Fruit fly (Drosophila melanogaster): ENCODE results near the gene CG42709.

The CG42709 gene

dm6 chr3L:12828532-12828931 is 38.5 kb downstream of the CG42709 start (continued):
- TF ChIP-seq CG17829 (tag; optimal IDR thresholded peaks at IDR 0.05) (no peak), Ravus (GFP tag; IDR thresholded peaks at IDR 0.05) (no peak), Gug (GFP tag; IDR thresholded peaks at IDR 0.05) (no peak), CG9215 (GFP tag; IDR thresholded peaks at IDR 0.05) (no peak), CG10959 (GFP tag; IDR thresholded peaks at IDR 0.05) (no peak), lola (GFP tag; optimal IDR thresholded peaks at IDR 0.05) (no peak), CG3838 (GFP tag; optimal IDR thresholded peaks at IDR 0.05) (no peak), Atf-2 (GFP tag; optimal IDR thresholded peaks at IDR 0.05) (no peak), mam (GFP tag; optimal IDR thresholded peaks at IDR 0.05) (no peak), CG13296 (GFP tag; optimal IDR thresholded peaks at IDR 0.05) (no peak), CG7987 (GFP tag; optimal IDR thresholded peaks at IDR 0.05) (no peak), MTF-1 (GFP tag; optimal IDR thresholded peaks at IDR 0.05; ENCODE audit: borderline replicate concordance) (no peak), exex (tag; optimal IDR thresholded peaks at IDR 0.05) (peak; percentile 77), CG14050 (GFP tag; IDR thresholded peaks at IDR 0.05) (no peak), row (GFP tag; IDR thresholded peaks at IDR 0.05) (no peak), Dll (GFP tag; IDR thresholded peaks at IDR 0.05; ENCODE audit: partially characterized antibody) (no peak), Myb (GFP tag; optimal IDR thresholded peaks at IDR 0.05) (no peak), en (GFP tag; optimal IDR thresholded peaks at IDR 0.05) (no peak), dpn (GFP tag; optimal IDR thresholded peaks at IDR 0.05) (no peak), cwo (GFP tag; optimal IDR thresholded peaks at IDR 0.05) (peak; percentile 69), peb (GFP tag; IDR thresholded peaks at IDR 0.05) (no peak), sima (GFP tag; optimal IDR thresholded peaks at IDR 0.05) (no peak), lab (GFP tag; optimal IDR thresholded peaks at IDR 0.05) (no peak), Adf1 (GFP tag; IDR thresholded peaks at IDR 0.05) (no peak), sd (tag; optimal IDR thresholded peaks at IDR 0.05) (peak; percentile 94), Trl (optimal IDR thresholded peaks at IDR 0.05) (no peak), Trl (GFP tag; optimal IDR thresholded peaks at IDR 0.05) (no peak), unc-4 (GFP tag; IDR thresholded peaks at IDR 0.05; ENCODE audit: partially characterized antibody) (no peak), sens (GFP tag) (peak; percentile 71), CHES-1-like (GFP tag; optimal IDR thresholded peaks at IDR 0.05) (no peak), luna (GFP tag; optimal IDR thresholded peaks at IDR 0.05) (no peak), gro (GFP tag; optimal IDR thresholded peaks at IDR 0.05) (no peak), CG10366 (GFP tag; IDR thresholded peaks at IDR 0.05) (no peak)

dm6 chr3L:12830416-12830815 is 40.4 kb downstream of the CG42709 start:
- no peak for TF ChIP-seq CHES-1-like (GFP tag; optimal IDR thresholded peaks at IDR 0.05)
- TF ChIP-seq CG3407 (GFP tag; optimal IDR thresholded peaks at IDR 0.05) = no peak
- TF ChIP-seq TFAM (GFP tag; optimal IDR thresholded peaks at IDR 0.05) = no peak
- TF ChIP-seq CG12769 (tag; optimal IDR thresholded peaks at IDR 0.05) = peak; percentile 16
- no peak for TF ChIP-seq fd64A (GFP tag; optimal IDR thresholded peaks at IDR 0.05)
- peak; percentile 17 for TF ChIP-seq CG10209 (GFP tag; optimal IDR thresholded peaks at IDR 0.05)
- peak; percentile 4 for TF ChIP-seq fd3F (GFP tag; optimal IDR thresholded peaks at IDR 0.05)
- TF ChIP-seq Nf-YB (GFP tag; optimal IDR thresholded peaks at IDR 0.05) = peak; percentile 1
- peak; percentile 28 for TF ChIP-seq bab2 (GFP tag; optimal IDR thresholded peaks at IDR 0.05)
- TF ChIP-seq CG2202 (tag; optimal IDR thresholded peaks at IDR 0.05) = peak; percentile 4
- peak; percentile 48 for TF ChIP-seq PHDP (tag; optimal IDR thresholded peaks at IDR 0.05)
- no peak for TF ChIP-seq Hmx (GFP tag; optimal IDR thresholded peaks at IDR 0.05)
- no peak for TF ChIP-seq E2f1 (GFP tag; IDR thresholded peaks at IDR 0.05)
- TF ChIP-seq CG17328 (GFP tag; IDR thresholded peaks at IDR 0.05) = 0 out of 2 replicates have a peak, but pooled peaks have one; percentile 16
- peak; percentile 51; the same call in 1 of the 2 replicates for TF ChIP-seq Xrp1 (GFP tag; IDR thresholded peaks at IDR 0.05)
- peak; percentile 9 for TF ChIP-seq CG1529 (GFP tag; optimal IDR thresholded peaks at IDR 0.05)
- peak; percentile 2 for TF ChIP-seq Oli (tag; optimal IDR thresholded peaks at IDR 0.05)
- TF ChIP-seq YL-1 (GFP tag; optimal IDR thresholded peaks at IDR 0.05) = no peak
- TF ChIP-seq CG17568 (GFP tag; optimal IDR thresholded peaks at IDR 0.05) = peak; percentile 54
- TF ChIP-seq CG2875 (GFP tag; optimal IDR thresholded peaks at IDR 0.05) = peak; percentile 10
- TF ChIP-seq odd (GFP tag; optimal IDR thresholded peaks at IDR 0.05) = peak; percentile 18
